Fruit fly (Drosophila melanogaster) whole organism, embryonic: ENCODE data around the gene CG42847.

ENCODE experiments used
- Atf3 ChIP-seq: fragments of 200-800 bp; sonication (Bioruptor generic); optimal IDR thresholded peaks from 3 replicates; lab custom pipeline; 2016; ENCODE audit warnings: missing biosample characterization, missing genetic modification characterization
- CG10979 ChIP-seq: fragments of 200-800 bp; sonication (Bioruptor generic); optimal IDR thresholded peaks from 2 replicates; lab custom pipeline; 2018; ENCODE audit warnings: missing biosample characterization, mild to moderate bottlenecking, missing genetic modification characterization, moderate library complexity
- CG11560 ChIP-seq: fragments of 200-800 bp; sonication (Bioruptor generic); IDR thresholded peaks from 3 replicates; pipeline ENCODE4 v1.3.6; 2022; ENCODE audit warnings: missing biosample characterization, missing genetic modification characterization
- CG12236 ChIP-seq: fragments of 200-800 bp; sonication (Bioruptor generic); optimal IDR thresholded peaks from 2 replicates; lab custom pipeline; 2016; ENCODE audit warnings: missing biosample characterization, missing genetic modification characterization
- CG13424 ChIP-seq: fragments of 200-800 bp; sonication (Bioruptor generic); optimal IDR thresholded peaks from 2 replicates; lab custom pipeline; 2019; ENCODE audit warnings: missing biosample characterization, mild to moderate bottlenecking, missing genetic modification characterization, moderate library complexity
- CG14965 ChIP-seq: fragments of 200-800 bp; sonication (Bioruptor generic); optimal IDR thresholded peaks from 2 replicates; lab custom pipeline; 2016; ENCODE audit warnings: missing biosample characterization, missing genetic modification characterization, borderline replicate concordance
- CG15696 ChIP-seq: fragments of 200-800 bp; sonication (Bioruptor generic); optimal IDR thresholded peaks from 2 replicates; lab custom pipeline; 2019; ENCODE audit warnings: missing biosample characterization, mild to moderate bottlenecking, missing genetic modification characterization, moderate library complexity
- CG17612 ChIP-seq: fragments of 200-800 bp; sonication (Bioruptor generic); IDR thresholded peaks from 2 replicates; pipeline ENCODE4 v1.3.6; 2022; ENCODE audit warnings: missing biosample characterization, missing genetic modification characterization
- CG18262 ChIP-seq: fragments of 200-800 bp; optimal IDR thresholded peaks from 3 replicates; lab custom pipeline; 2019; ENCODE audit warnings: missing biosample characterization, mild to moderate bottlenecking, missing genetic modification characterization, moderate library complexity
- CG3163 ChIP-seq: fragments of 200-800 bp; sonication (Bioruptor generic); optimal IDR thresholded peaks from 3 replicates; lab custom pipeline; 2016; ENCODE audit warnings: missing biosample characterization, missing genetic modification characterization
- CG4424 ChIP-seq: fragments of 200-800 bp; sonication (Bioruptor generic); optimal IDR thresholded peaks from 3 replicates; lab custom pipeline; 2016; ENCODE audit warnings: missing biosample characterization, missing genetic modification characterization
- CG6654 ChIP-seq: fragments of 200-800 bp; sonication (Bioruptor generic); optimal IDR thresholded peaks from 2 replicates; lab custom pipeline; 2017; ENCODE audit warnings: missing biosample characterization, mild to moderate bottlenecking, missing genetic modification characterization
- CG6813 ChIP-seq: fragments of 200-800 bp; sonication (Bioruptor generic); optimal IDR thresholded peaks from 2 replicates; lab custom pipeline; 2017; ENCODE audit warnings: missing biosample characterization, missing genetic modification characterization, mild to moderate bottlenecking, moderate library complexity, missing genetic modification reagents
- CG7745 ChIP-seq: fragments of 200-800 bp; sonication (Bioruptor generic); optimal IDR thresholded peaks from 2 replicates; lab custom pipeline; 2018; ENCODE audit warnings: missing biosample characterization, mild to moderate bottlenecking, missing genetic modification characterization, moderate library complexity
- Dip2 ChIP-seq: fragments of 200-800 bp; sonication (Bioruptor generic); IDR thresholded peaks from 2 replicates; pipeline ENCODE4 v1.3.6; 2022; ENCODE audit warnings: missing biosample characterization, missing genetic modification characterization
- Dip3 ChIP-seq: fragments of 200-800 bp; sonication (Bioruptor generic); optimal IDR thresholded peaks from 3 replicates; lab custom pipeline; 2016; ENCODE audit warnings: missing biosample characterization, missing genetic modification characterization
- Dp ChIP-seq: fragments of 200-800 bp; sonication (Bioruptor generic); optimal IDR thresholded peaks from 2 replicates; lab custom pipeline; 2018; ENCODE audit warnings: missing biosample characterization, mild to moderate bottlenecking, missing genetic modification characterization, moderate library complexity
- GATAe ChIP-seq: fragments of 200-800 bp; sonication (Bioruptor generic); conservative IDR thresholded peaks from 2 replicates; pipeline ENCODE4 v1.3.6; 2022; ENCODE audit warnings: missing biosample characterization, missing genetic modification characterization
- HLH3B ChIP-seq: fragments of 200-800 bp; sonication (Bioruptor generic); IDR thresholded peaks from 2 replicates; pipeline ENCODE4 v1.3.6; 2022; ENCODE audit warnings: missing biosample characterization, missing genetic modification characterization
- Hey ChIP-seq: fragments of 200-800 bp; sonication (Bioruptor generic); optimal IDR thresholded peaks from 3 replicates; lab custom pipeline; 2018; ENCODE audit warnings: missing biosample characterization, mild to moderate bottlenecking, missing genetic modification characterization
- Hr3 ChIP-seq: fragments of 200-800 bp; sonication (Bioruptor generic); optimal IDR thresholded peaks from 3 replicates; lab custom pipeline; 2016; ENCODE audit warnings: missing biosample characterization, missing genetic modification characterization
- Hr78 ChIP-seq, 2 experiments: fragments of 200-800 bp in 1 of 2; fragments of >200 bp in 1 of 2; sonication (Bioruptor generic) in 1 of 2; optimal IDR thresholded peaks; 2 replicates each; lab custom pipeline; 2017 to 2019; ENCODE audit warnings: missing biosample characterization in 2 of 2, missing genetic modification characterization in 2 of 2, mild to moderate bottlenecking in 1 of 2, moderate library complexity in 1 of 2
- Opbp ChIP-seq: fragments of 200-800 bp; sonication (Bioruptor generic); IDR thresholded peaks from 3 replicates; pipeline ENCODE4 v1.3.6; 2022; ENCODE audit warnings: missing biosample characterization, missing genetic modification characterization; ENCODE audit not compliant: partially characterized antibody
- Rfx ChIP-seq: fragments of 200-800 bp; sonication (Bioruptor generic); IDR thresholded peaks from 2 replicates; pipeline ENCODE4 v1.3.6; 2022; ENCODE audit warnings: missing biosample characterization, missing genetic modification characterization
- Trl ChIP-seq, 3 experiments: fragments of >200 bp in 2 of 3; fragments of 200-800 bp in 1 of 3; sonication (Bioruptor generic) in 1 of 3; optimal IDR thresholded peaks; 2 replicates in 1 of 3; 3 replicates in 2 of 3; lab custom pipeline; 2016 to 2017; ENCODE audit warnings: missing biosample characterization in 1 of 3, missing genetic modification characterization in 1 of 3
- abd-A ChIP-seq: fragments of 200-800 bp; sonication (Bioruptor generic); optimal IDR thresholded peaks from 3 replicates; lab custom pipeline; 2019; ENCODE audit warnings: missing biosample characterization, mild to moderate bottlenecking, missing genetic modification characterization, moderate library complexity
- ato ChIP-seq: fragments of 200-800 bp; sonication (Bioruptor generic); IDR thresholded peaks from 2 replicates; pipeline ENCODE4 v1.3.6; 2022; ENCODE audit warnings: missing biosample characterization, missing genetic modification characterization; ENCODE audit not compliant: partially characterized antibody
- btn ChIP-seq: fragments of 200-800 bp; sonication (Bioruptor generic); optimal IDR thresholded peaks from 2 replicates; lab custom pipeline; 2016; ENCODE audit warnings: missing biosample characterization, missing genetic modification characterization
- cad ChIP-seq: fragments of >200 bp; optimal IDR thresholded peaks from 2 replicates; lab custom pipeline; 2017; ENCODE audit warnings: missing biosample characterization, missing genetic modification characterization
- cg ChIP-seq: fragments of 200-800 bp; sonication (Bioruptor generic); optimal IDR thresholded peaks from 3 replicates; lab custom pipeline; 2019; ENCODE audit warnings: missing biosample characterization, mild to moderate bottlenecking, missing genetic modification characterization, moderate library complexity
- chinmo ChIP-seq: fragments of 200-800 bp; sonication (Bioruptor generic); IDR thresholded peaks from 4 replicates; pipeline ENCODE4 v1.3.6; 2022; ENCODE audit warnings: missing biosample characterization, missing genetic modification characterization; ENCODE audit not compliant: partially characterized antibody
- ci ChIP-seq: fragments of 200-800 bp; sonication (Bioruptor generic); IDR thresholded peaks from 3 replicates; pipeline ENCODE4 v1.3.6; 2022; ENCODE audit warnings: missing biosample characterization, missing genetic modification characterization
- dmrt11E ChIP-seq: fragments of 200-800 bp; sonication (Bioruptor generic); optimal IDR thresholded peaks from 3 replicates; lab custom pipeline; 2018; ENCODE audit warnings: missing biosample characterization, mild to moderate bottlenecking, missing genetic modification characterization, moderate library complexity
- ems ChIP-seq: fragments of 200-800 bp; sonication (Bioruptor generic); optimal IDR thresholded peaks from 3 replicates; lab custom pipeline; 2016; ENCODE audit warnings: missing biosample characterization, missing genetic modification characterization
- gsb-n ChIP-seq: fragments of 200-800 bp; sonication (Bioruptor generic); optimal IDR thresholded peaks from 3 replicates; lab custom pipeline; 2018; ENCODE audit warnings: missing biosample characterization, mild to moderate bottlenecking, missing genetic modification characterization
- jing ChIP-seq: fragments of 200-800 bp; sonication (Bioruptor generic); optimal IDR thresholded peaks from 2 replicates; lab custom pipeline; 2018; ENCODE audit warnings: missing biosample characterization, mild to moderate bottlenecking, missing genetic modification characterization
- kni ChIP-seq: fragments of 200-800 bp; sonication (Bioruptor generic); optimal IDR thresholded peaks from 3 replicates; lab custom pipeline; 2017; ENCODE audit warnings: mild to moderate bottlenecking, missing biosample characterization, missing genetic modification reagents, missing genetic modification characterization
- lola ChIP-seq, 3 experiments: fragments of >200 bp in 2 of 3; fragments of 200-800 bp in 1 of 3; sonication (Bioruptor generic) in 1 of 3; optimal IDR thresholded peaks; 2 replicates each; lab custom pipeline; 2017 to 2019; ENCODE audit warnings: missing biosample characterization in 3 of 3, missing genetic modification characterization in 3 of 3, mild to moderate bottlenecking in 1 of 3, moderate library complexity in 1 of 3
- oc ChIP-seq: fragments of 200-800 bp; sonication (Bioruptor generic); optimal IDR thresholded peaks from 2 replicates; lab custom pipeline; 2018; ENCODE audit warnings: missing biosample characterization, mild to moderate bottlenecking, missing genetic modification characterization, moderate library complexity
- pros ChIP-seq: fragments of 200-800 bp; sonication (Bioruptor generic); optimal IDR thresholded peaks from 3 replicates; lab custom pipeline; 2019; ENCODE audit warnings: missing biosample characterization, mild to moderate bottlenecking, missing genetic modification characterization, moderate library complexity
- schlank ChIP-seq: fragments of 200-800 bp; sonication (Bioruptor generic); optimal IDR thresholded peaks from 2 replicates; lab custom pipeline; 2018; ENCODE audit warnings: missing biosample characterization, mild to moderate bottlenecking, missing genetic modification characterization
- sqz ChIP-seq: fragments of 200-800 bp; sonication (Bioruptor generic); optimal IDR thresholded peaks from 3 replicates; lab custom pipeline; 2018; ENCODE audit warnings: missing biosample characterization, mild to moderate bottlenecking, missing genetic modification characterization
- tgo ChIP-seq: fragments of 200-800 bp; sonication (Bioruptor generic); IDR thresholded peaks from 3 replicates; pipeline ENCODE4 v1.3.6; 2022; ENCODE audit warnings: missing biosample characterization, missing genetic modification characterization
- vnd ChIP-seq: fragments of 200-800 bp; sonication (Bioruptor generic); IDR thresholded peaks from 3 replicates; pipeline ENCODE4 v1.3.6; 2022; ENCODE audit warnings: missing biosample characterization, missing genetic modification characterization; ENCODE audit not compliant: partially characterized antibody

The CG42847 gene

DNA sequence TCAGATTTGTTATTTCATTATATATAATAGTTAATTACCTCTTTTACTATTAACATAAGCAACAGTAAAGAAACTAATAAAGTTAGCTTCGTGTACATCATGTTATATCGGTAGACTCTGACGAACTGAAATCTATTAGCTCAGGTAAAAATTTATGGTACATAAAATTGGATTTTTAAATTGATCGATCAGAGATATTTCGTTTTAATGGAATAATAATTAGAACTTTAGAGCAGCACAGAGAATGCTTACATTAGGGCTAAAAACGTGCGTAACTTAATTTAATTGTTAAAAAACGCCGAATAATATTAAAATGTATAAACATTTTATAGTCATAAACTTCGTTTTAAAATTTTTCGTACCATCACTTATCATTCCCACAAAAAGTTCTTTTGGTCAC lies 13.0 kb downstream of the CG42847 start, which contains the start of gene CG33723:
TSS of gene CG33723 (minus strand) at position 101 of the 400 bp plus-strand sequence.
- no peak for TF ChIP-seq CG13424 (tag; lab: Kevin White, UChicago)
- TF ChIP-seq ems (GFP tag; lab: Kevin White, UChicago), result no peak
- no peak for TF ChIP-seq CG7745
- TF ChIP-seq Dip2 (GFP tag; lab: Robert Waterston, UW), result no peak
- TF ChIP-seq CG12236 (GFP tag; lab: Kevin White, UChicago), result no peak
- TF ChIP-seq CG10979 (tag; lab: Kevin White, UChicago), result no peak
- no peak for TF ChIP-seq dmrt11E (tag; lab: Kevin White, UChicago)
- TF ChIP-seq CG18262 (tag; lab: Kevin White, UChicago), result no peak
- TF ChIP-seq tgo (GFP tag; lab: Robert Waterston, UW), result no peak
- TF ChIP-seq CG14965 (GFP tag; lab: Kevin White, UChicago), result no peak
- TF ChIP-seq HLH3B (GFP tag; lab: Robert Waterston, UW), result no peak

DNA sequence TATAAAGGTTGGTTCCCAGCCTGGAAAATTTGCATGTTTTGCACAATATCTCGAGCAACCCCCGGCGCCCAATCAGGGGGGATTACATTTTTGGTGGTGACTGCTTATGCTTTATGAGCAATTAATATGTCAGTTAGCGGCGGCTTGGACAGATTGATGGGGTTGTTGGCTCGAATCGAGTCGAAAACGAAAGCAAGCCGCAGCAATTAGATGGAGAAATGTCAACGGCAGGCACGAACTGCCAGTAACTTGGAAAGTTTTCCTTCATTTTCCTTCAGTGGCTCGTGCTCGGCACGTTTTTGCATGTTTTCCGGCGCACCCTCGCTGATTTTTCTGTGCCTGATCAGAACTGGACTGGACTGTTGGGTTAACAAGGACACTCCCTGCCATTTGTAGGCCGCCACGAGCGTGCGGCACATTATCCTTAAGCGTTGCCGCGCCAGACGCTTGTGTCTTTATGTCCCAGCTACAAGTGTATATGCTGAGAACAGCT lies 15.2 kb downstream of the CG42847 start:
- no peak for TF ChIP-seq CG6813
- TF ChIP-seq cad (GFP tag; lab: Kevin White, UChicago), result no peak
- TF ChIP-seq abd-A (tag; lab: Kevin White, UChicago), result peak; percentile 51
- peak; percentile 3 for TF ChIP-seq kni (GFP tag; lab: Kevin White, UChicago)
- peak; percentile 97 for TF ChIP-seq Hey (tag; lab: Kevin White, UChicago)
- TF ChIP-seq pros, result peak; percentile 81
- TF ChIP-seq jing (GFP tag; lab: Kevin White, UChicago), result no peak

DNA sequence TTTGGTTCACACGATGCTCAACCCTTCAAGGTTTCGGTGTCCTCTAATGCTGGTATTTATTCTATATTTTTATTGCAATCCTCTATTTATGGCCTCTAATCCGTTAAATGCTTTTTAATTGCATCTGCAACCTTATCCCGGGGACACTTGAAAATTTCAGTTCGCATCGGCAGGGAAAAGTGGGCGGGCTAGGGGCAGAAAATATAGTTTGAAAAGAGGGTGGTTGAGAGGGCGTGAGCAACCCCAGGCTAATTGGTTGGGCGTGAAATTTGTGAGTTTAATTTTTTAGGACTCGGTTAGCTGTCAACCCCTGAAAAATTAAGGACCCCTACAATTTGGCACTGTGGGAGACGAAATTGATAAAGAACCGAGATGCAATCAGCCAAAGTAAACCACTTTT lies 18.1 kb downstream of the CG42847 start:
- TF ChIP-seq oc (peak; percentile 38), Dp (GFP tag; lab: Kevin White, UChicago) (no peak), GATAe (GFP tag; lab: Robert Waterston, UW) (no peak), CG11560 (no peak), CG7745 (peak; percentile 66), vnd (GFP tag; lab: Robert Waterston, UW) (no peak), Opbp (no peak), gsb-n (peak; percentile 41), pros (peak; percentile 64), Rfx (GFP tag; lab: Robert Waterston, UW) (no peak), sqz (GFP tag; lab: Kevin White, UChicago) (peak; percentile 2), ci (GFP tag; lab: Robert Waterston, UW) (no peak), CG4424 (GFP tag; lab: Kevin White, UChicago) (no peak), ems (GFP tag; lab: Kevin White, UChicago) (no peak), CG15696 (no peak)

DNA sequence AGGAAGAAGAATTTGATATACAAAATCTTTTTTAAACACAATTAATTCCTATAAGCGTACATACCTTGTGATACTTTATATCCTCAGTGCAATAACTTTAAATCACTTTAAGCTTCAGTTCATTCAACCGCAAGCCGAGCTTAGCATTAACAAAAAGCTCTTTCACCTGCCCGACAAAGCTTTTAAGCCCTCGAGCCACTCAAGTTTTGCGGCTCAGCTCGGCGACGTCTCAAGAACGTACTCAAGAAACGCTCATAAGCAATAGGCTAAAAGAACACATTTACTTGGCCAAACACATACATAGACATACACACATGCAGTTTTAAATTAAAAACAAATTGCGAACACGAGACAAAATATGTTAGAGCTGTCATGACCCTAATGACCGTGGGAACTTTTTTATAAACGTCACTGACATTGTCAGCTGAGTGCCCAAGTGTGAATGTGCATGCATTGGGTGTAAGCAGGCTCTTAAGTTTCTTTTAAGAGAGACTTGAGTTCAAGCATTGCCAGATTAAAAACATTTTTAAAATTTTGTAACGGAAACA lies 18.8 kb downstream of the CG42847 start:
- TF ChIP-seq chinmo (GFP tag; lab: Robert Waterston, UW) (peak; percentile 87; the same call in 1 of the 4 replicates), CG17612 (GFP tag; lab: Robert Waterston, UW) (no peak), Dip3 (GFP tag; lab: Kevin White, UChicago) (no peak), dmrt11E (tag; lab: Kevin White, UChicago) (no peak), CG3163 (GFP tag; lab: Kevin White, UChicago) (peak; percentile 80), lola (GFP tag; optimal IDR thresholded peaks at IDR 0.05; lab: Kevin White, UChicago) (no peak), Hr78 (GFP tag; optimal IDR thresholded peaks at IDR 0.05; lab: Kevin White, UChicago) (peak in 1 of 2 experiments; percentile 75), Atf3 (no peak), schlank (no peak), vnd (GFP tag; lab: Robert Waterston, UW) (no peak), Trl (optimal IDR thresholded peaks at IDR 0.05; lab: Kevin White, UChicago) (peak in 1 of 2 experiments; percentile 19), Trl (GFP tag; optimal IDR thresholded peaks at IDR 0.05; lab: Kevin White, UChicago) (no peak), Hr3 (GFP tag; lab: Kevin White, UChicago) (no peak), btn (no peak), ato (no peak), cg (GFP tag; lab: Kevin White, UChicago) (peak; percentile 30), CG6654 (no peak)
